Worm (Caenorhabditis elegans): ENCODE measurements around the gene srd-31.

DNA sequence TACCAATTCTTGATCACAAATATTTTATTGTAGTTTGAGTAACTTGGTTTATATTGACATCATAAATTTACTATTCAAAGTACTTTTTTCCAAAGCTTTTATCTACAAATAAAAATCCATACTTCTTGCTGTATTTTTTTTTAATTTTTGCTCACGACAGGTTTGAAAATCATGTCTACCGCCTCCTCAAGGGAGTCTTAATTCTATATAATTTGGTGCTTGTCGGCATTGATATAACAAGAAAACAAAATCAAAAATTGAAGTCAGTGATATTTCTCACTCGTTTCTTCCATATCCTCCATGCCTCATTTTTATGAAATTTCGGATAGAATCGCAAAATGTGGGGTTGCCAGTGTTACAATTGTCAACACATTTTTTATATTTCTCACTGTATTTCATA, 10.9 kb upstream of the srd-31 start, which contains the start of gene str-47:
- no peak for TF ChIP-seq R02D3.7 (tag; optimal IDR thresholded peaks at IDR 0.05)
- no peak for TF ChIP-seq snpc-4 (tag; optimal IDR thresholded peaks at IDR 0.05)

All from whole organism, L2 larva.